Worm (Caenorhabditis elegans) whole organism, mixed stage, embryonic: ENCODE measurements around the gene M04B2.4.

ENCODE experiments used
- drap-1 ChIP-seq: fragments of 200-800 bp; sonication (Bioruptor generic); optimal IDR thresholded peaks from 3 replicates; lab custom pipeline; 2018; ENCODE audit warnings: mild to moderate bottlenecking, missing genetic modification characterization, missing compliant biosample characterization
- lin-13 ChIP-seq: fragments of 150-350 bp; optimal IDR thresholded peaks from 2 replicates; lab custom pipeline; 2014; ENCODE audit warnings: missing biosample characterization, missing genetic modification characterization
- lin-32 ChIP-seq: fragments of 200-800 bp; sonication (Bioruptor generic); optimal IDR thresholded peaks from 2 replicates; lab custom pipeline; 2018; ENCODE audit warnings: mild to moderate bottlenecking, missing genetic modification characterization, missing compliant biosample characterization
- mls-2 ChIP-seq: sonication (generic microtip); optimal IDR thresholded peaks from 2 replicates; lab custom pipeline; 2016; ENCODE audit warnings: mild to moderate bottlenecking, missing genetic modification characterization, moderate library complexity, missing compliant biosample characterization
- nhr-76 ChIP-seq: sonication (generic microtip); optimal IDR thresholded peaks from 2 replicates; lab custom pipeline; 2017; ENCODE audit warnings: missing biosample characterization, missing genetic modification characterization
- sem-2 ChIP-seq: fragments of 200-800 bp; sonication (Bioruptor generic); optimal IDR thresholded peaks from 2 replicates; lab custom pipeline; 2018; ENCODE audit warnings: mild to moderate bottlenecking, missing genetic modification characterization, missing compliant biosample characterization
- snpc-4 ChIP-seq: fragments of 150-350 bp; optimal IDR thresholded peaks from 2 replicates; lab custom pipeline; 2014; ENCODE audit warnings: missing biosample characterization, missing genetic modification characterization

- no peak for TF ChIP-seq drap-1 (GFP tag; lab: Kevin White, UChicago)
- no peak for TF ChIP-seq nhr-76 (tag; lab: Kevin White, UChicago)
- no peak for TF ChIP-seq lin-32 (GFP tag; lab: Kevin White, UChicago)
- no peak for TF ChIP-seq lin-13 (tag; lab: Kevin White, UChicago)
- TF ChIP-seq mls-2 (tag; lab: Kevin White, UChicago): no peak
- TF ChIP-seq snpc-4 (tag; lab: Kevin White, UChicago): no peak
- no peak for TF ChIP-seq sem-2 (GFP tag; lab: Kevin White, UChicago)
Observed at ce11 chrIV:11510664-11511063, 10.2 kb downstream of the M04B2.4 start, which contains the start of gene M04B2.6.
